Fruit fly (Drosophila melanogaster) whole organism, embryonic: Measurements from ENCODE around the gene CG5390.

ENCODE experiments used
- CG14441 ChIP-seq: fragments of 200-800 bp; sonication (Bioruptor generic); IDR thresholded peaks from 2 replicates; pipeline ENCODE4 v1.3.6; 2022; ENCODE audit warnings: missing biosample characterization, missing genetic modification characterization
- CG16779 ChIP-seq: fragments of 200-800 bp; sonication (Bioruptor generic); IDR thresholded peaks from 2 replicates; pipeline ENCODE4 v1.3.6; 2022; ENCODE audit warnings: missing biosample characterization, missing genetic modification characterization
- CG18476 ChIP-seq: fragments of 200-800 bp; sonication (Bioruptor generic); optimal IDR thresholded peaks from 2 replicates; lab custom pipeline; 2016; ENCODE audit warnings: missing biosample characterization, mild to moderate bottlenecking, missing genetic modification characterization
- CG3163 ChIP-seq: fragments of 200-800 bp; sonication (Bioruptor generic); optimal IDR thresholded peaks from 3 replicates; lab custom pipeline; 2016; ENCODE audit warnings: missing biosample characterization, missing genetic modification characterization
- CG5953 ChIP-seq: fragments of 200-800 bp; sonication (Bioruptor generic); IDR thresholded peaks from 2 replicates; pipeline ENCODE4 v1.3.6; 2022; ENCODE audit warnings: missing biosample characterization, missing genetic modification characterization
- CTCF ChIP-seq: fragments of 200-800 bp; sonication (Bioruptor generic); optimal IDR thresholded peaks from 2 replicates; lab custom pipeline; 2017; ENCODE audit warnings: missing biosample characterization, mild to moderate bottlenecking, missing genetic modification characterization, moderate library complexity
- Nf-YC ChIP-seq: fragments of 200-800 bp; optimal IDR thresholded peaks from 3 replicates; lab custom pipeline; 2019; ENCODE audit warnings: missing biosample characterization, mild to moderate bottlenecking, missing genetic modification characterization, moderate library complexity
- Scr ChIP-seq: fragments of 200-800 bp; sonication (Bioruptor generic); IDR thresholded peaks from 2 replicates; pipeline ENCODE4 v1.3.6; 2022; ENCODE audit warnings: missing biosample characterization, missing genetic modification characterization; ENCODE audit not compliant: partially characterized antibody
- TFAM ChIP-seq: fragments of 200-800 bp; sonication (Bioruptor generic); optimal IDR thresholded peaks from 2 replicates; lab custom pipeline; 2017; ENCODE audit warnings: missing biosample characterization, missing genetic modification characterization, inconsistent platforms
- bbx ChIP-seq: fragments of 200-800 bp; sonication (Bioruptor generic); IDR thresholded peaks from 2 replicates; pipeline ENCODE4 v1.3.6; 2022; ENCODE audit warnings: missing biosample characterization, missing genetic modification characterization; ENCODE audit not compliant: partially characterized antibody
- en ChIP-seq: fragments of 200-800 bp; sonication (Bioruptor generic); optimal IDR thresholded peaks from 2 replicates; lab custom pipeline; 2016; ENCODE audit warnings: missing biosample characterization, missing genetic modification characterization
- jumu ChIP-seq: fragments of 200-800 bp; sonication (Bioruptor generic); optimal IDR thresholded peaks from 3 replicates; lab custom pipeline; 2016; ENCODE audit warnings: missing biosample characterization, missing genetic modification characterization
- kay ChIP-seq: fragments of 200-800 bp; sonication (Bioruptor generic); optimal IDR thresholded peaks from 2 replicates; lab custom pipeline; 2016; ENCODE audit warnings: missing biosample characterization, missing genetic modification characterization
- tll ChIP-seq, 2 experiments: fragments of 200-800 bp in 1 of 2; fragments of >200 bp in 1 of 2; sonication (Bioruptor generic) in 1 of 2; optimal IDR thresholded peaks; 2 replicates each; lab custom pipeline; 2017 to 2019; ENCODE audit warnings: missing biosample characterization in 2 of 2, missing genetic modification characterization in 2 of 2, mild to moderate bottlenecking in 1 of 2, moderate library complexity in 1 of 2

dm6 chr2L:10333091-10333991 lies 26.9 kb upstream of the CG5390 start, which contains the start of gene GATAd:
- peak; percentile 1 for TF ChIP-seq CTCF (GFP tag; lab: Kevin White, UChicago)
- no peak for TF ChIP-seq jumu (GFP tag; lab: Kevin White, UChicago)
- no peak for TF ChIP-seq en
- TF ChIP-seq kay (GFP tag; lab: Kevin White, UChicago): peak; percentile 87
- no peak for TF ChIP-seq CG18476 (GFP tag; lab: Kevin White, UChicago)
- no peak for TF ChIP-seq tll (GFP tag; optimal IDR thresholded peaks at IDR 0.05; lab: Kevin White, UChicago)
- no peak for TF ChIP-seq CG14441 (GFP tag; lab: Robert Waterston, UW)
- peak; percentile 38 for TF ChIP-seq Nf-YC (tag; lab: Kevin White, UChicago)
- TF ChIP-seq CG5953: no peak
- TF ChIP-seq Scr: peak; percentile 37
- TF ChIP-seq bbx (GFP tag; lab: Robert Waterston, UW): 0 out of 2 replicates have a peak, but pooled peaks have one; percentile 16
- no peak for TF ChIP-seq CG16779
- no peak for TF ChIP-seq TFAM (GFP tag; lab: Kevin White, UChicago)
- no peak for TF ChIP-seq CG3163 (GFP tag; lab: Kevin White, UChicago)
